Fruit fly (Drosophila melanogaster) whole organism, adult: Measurements from ENCODE around the gene BTBD9.

Source experiments
- CG11617 ChIP-seq: fragments of 200-800 bp; sonication (Bioruptor generic); optimal IDR thresholded peaks from 2 replicates; lab custom pipeline; 2017; ENCODE audit warnings: mild to moderate bottlenecking, missing biosample characterization, missing genetic modification reagents, missing genetic modification characterization
- CG12768 ChIP-seq: fragments of 200-800 bp; sonication (Bioruptor generic); optimal IDR thresholded peaks from 2 replicates; lab custom pipeline; 2017; ENCODE audit warnings: missing biosample characterization, missing genetic modification characterization, mild to moderate bottlenecking, moderate library complexity, missing genetic modification reagents
- CG14711 ChIP-seq: fragments of 200-800 bp; sonication (Bioruptor generic); optimal IDR thresholded peaks from 2 replicates; lab custom pipeline; 2018; ENCODE audit warnings: missing biosample characterization, mild to moderate bottlenecking, missing genetic modification characterization, moderate library complexity
- CG1620 ChIP-seq: fragments of 200-800 bp; sonication (Bioruptor generic); optimal IDR thresholded peaks from 2 replicates; lab custom pipeline; 2016; ENCODE audit warnings: missing biosample characterization, missing genetic modification characterization
- CG33017 ChIP-seq: fragments of 200-800 bp; sonication (Bioruptor generic); optimal IDR thresholded peaks from 2 replicates; lab custom pipeline; 2018; ENCODE audit warnings: missing biosample characterization, mild to moderate bottlenecking, missing genetic modification characterization, moderate library complexity
- CG5204 ChIP-seq: fragments of 200-800 bp; sonication (Bioruptor generic); optimal IDR thresholded peaks from 2 replicates; lab custom pipeline; 2016; ENCODE audit warnings: missing biosample characterization, missing genetic modification characterization
- CG7045 ChIP-seq: fragments of 200-800 bp; sonication (Bioruptor generic); optimal IDR thresholded peaks from 2 replicates; lab custom pipeline; 2017; ENCODE audit warnings: missing biosample characterization, mild to moderate bottlenecking, missing genetic modification characterization
- CG7101 ChIP-seq: fragments of 200-800 bp; sonication (Bioruptor generic); optimal IDR thresholded peaks from 2 replicates; lab custom pipeline; 2018; ENCODE audit warnings: missing biosample characterization, mild to moderate bottlenecking, missing genetic modification characterization, moderate library complexity
- Clk ChIP-seq: fragments of 200-800 bp; sonication (Bioruptor generic); optimal IDR thresholded peaks from 2 replicates; lab custom pipeline; 2017; ENCODE audit warnings: missing biosample characterization, missing genetic modification characterization
- Crg-1 ChIP-seq: fragments of 200-800 bp; sonication (Bioruptor generic); optimal IDR thresholded peaks from 2 replicates; lab custom pipeline; 2016; ENCODE audit warnings: missing biosample characterization, missing genetic modification characterization
- Hr96 ChIP-seq: fragments of 200-800 bp; sonication (Bioruptor generic); optimal IDR thresholded peaks from 2 replicates; lab custom pipeline; 2016; ENCODE audit warnings: missing biosample characterization, missing genetic modification characterization
- Mnt ChIP-seq: fragments of 200-800 bp; sonication (Bioruptor generic); optimal IDR thresholded peaks from 2 replicates; lab custom pipeline; 2016; ENCODE audit warnings: missing biosample characterization, mild to moderate bottlenecking, missing genetic modification characterization
- bab1 ChIP-seq: fragments of 200-800 bp; sonication (Bioruptor generic); optimal IDR thresholded peaks from 3 replicates; lab custom pipeline; 2019; ENCODE audit warnings: missing biosample characterization, mild to moderate bottlenecking, missing genetic modification characterization, moderate library complexity
- cic ChIP-seq: fragments of 200-800 bp; sonication (Bioruptor generic); optimal IDR thresholded peaks from 2 replicates; lab custom pipeline; 2017; ENCODE audit warnings: missing biosample characterization, mild to moderate bottlenecking, missing genetic modification characterization, moderate library complexity
- cnc ChIP-seq, 2 experiments: fragments of >200 bp; optimal IDR thresholded peaks; 2 replicates each; lab custom pipeline; 2017
- kay ChIP-seq: fragments of 200-800 bp; sonication (Bioruptor generic); peaks from one replicate; lab custom pipeline; 2016; ENCODE audit warnings: missing biosample characterization, missing genetic modification characterization, borderline replicate concordance
- ovo ChIP-seq: fragments of 200-800 bp; sonication (Bioruptor generic); optimal IDR thresholded peaks from 2 replicates; lab custom pipeline; 2016; ENCODE audit warnings: missing biosample characterization, missing genetic modification characterization
- pad ChIP-seq: fragments of 200-800 bp; sonication (Bioruptor generic); optimal IDR thresholded peaks from 3 replicates; lab custom pipeline; 2017; ENCODE audit warnings: missing biosample characterization, missing genetic modification characterization, mild to moderate bottlenecking, moderate library complexity, missing genetic modification reagents
- tj ChIP-seq: fragments of 200-800 bp; sonication (Bioruptor generic); optimal IDR thresholded peaks from 3 replicates; lab custom pipeline; 2017; ENCODE audit warnings: missing biosample characterization, mild to moderate bottlenecking, missing genetic modification characterization, moderate library complexity
- toe ChIP-seq: fragments of 200-800 bp; sonication (Bioruptor generic); optimal IDR thresholded peaks from 2 replicates; lab custom pipeline; 2016; ENCODE audit warnings: missing biosample characterization, missing genetic modification characterization

Gene BTBD9

DNA sequence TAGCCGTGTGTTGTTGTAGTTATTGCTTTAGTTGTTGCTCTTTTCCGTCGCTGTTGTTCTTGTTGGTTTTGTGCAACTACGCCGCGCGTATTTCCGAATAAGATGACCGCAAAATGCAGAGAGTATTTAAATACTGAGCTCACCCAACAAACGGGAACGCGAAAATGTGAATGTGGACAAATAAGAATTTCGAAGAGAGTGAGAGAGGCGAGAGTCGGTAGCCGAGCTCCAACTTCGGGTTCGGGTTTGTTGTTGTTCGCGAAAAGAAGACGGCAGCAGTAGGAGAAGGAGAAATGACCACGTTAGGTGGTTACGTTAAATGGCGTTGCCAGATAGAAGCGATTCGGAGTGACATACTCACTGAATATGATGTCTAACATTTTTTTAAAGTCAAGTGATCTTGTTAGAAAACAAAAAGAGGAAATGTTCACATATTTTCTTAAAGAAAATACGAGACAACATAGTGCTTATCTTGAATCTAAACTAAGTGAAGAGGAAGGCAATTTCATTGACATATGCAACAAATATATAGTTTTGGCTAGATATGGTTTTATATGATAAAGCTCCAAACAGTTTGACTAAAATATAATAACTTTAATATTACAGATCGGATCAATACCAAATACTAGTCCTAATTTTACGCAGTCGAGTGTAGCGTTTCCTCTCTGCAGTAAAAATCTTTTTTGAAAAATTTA, 38.5 kb downstream of the BTBD9 start:
- TF ChIP-seq CG12768: no peak
- no peak for TF ChIP-seq CG1620 (GFP tag; lab: Kevin White, UChicago)
- peak; percentile 85 for TF ChIP-seq kay (GFP tag; lab: Kevin White, UChicago)
- TF ChIP-seq cic: peak; percentile 49
- peak; percentile 26 for TF ChIP-seq bab1 (GFP tag; lab: Kevin White, UChicago)
- TF ChIP-seq CG14711: no peak
- TF ChIP-seq pad (GFP tag; lab: Kevin White, UChicago): peak; percentile 100
- no peak for TF ChIP-seq toe (GFP tag; lab: Kevin White, UChicago)
- TF ChIP-seq ovo: peak; percentile 47
- TF ChIP-seq CG11617 (GFP tag; lab: Kevin White, UChicago): no peak
- TF ChIP-seq tj (GFP tag; lab: Kevin White, UChicago): peak; percentile 63
- TF ChIP-seq Crg-1 (GFP tag; lab: Kevin White, UChicago): no peak
- TF ChIP-seq CG7045 (GFP tag; lab: Kevin White, UChicago): no peak
- TF ChIP-seq CG7101 (tag; lab: Kevin White, UChicago): peak; percentile 11
- no peak for TF ChIP-seq CG5204 (GFP tag; lab: Kevin White, UChicago)
- TF ChIP-seq Mnt (GFP tag; lab: Kevin White, UChicago): peak; percentile 46
- TF ChIP-seq cnc (optimal IDR thresholded peaks at IDR 0.05; lab: Kevin White, UChicago): no peak
- TF ChIP-seq CG33017 (tag; lab: Kevin White, UChicago): no peak
- TF ChIP-seq Hr96 (GFP tag; lab: Kevin White, UChicago): no peak
- TF ChIP-seq Clk (GFP tag; lab: Kevin White, UChicago): no peak

DNA sequence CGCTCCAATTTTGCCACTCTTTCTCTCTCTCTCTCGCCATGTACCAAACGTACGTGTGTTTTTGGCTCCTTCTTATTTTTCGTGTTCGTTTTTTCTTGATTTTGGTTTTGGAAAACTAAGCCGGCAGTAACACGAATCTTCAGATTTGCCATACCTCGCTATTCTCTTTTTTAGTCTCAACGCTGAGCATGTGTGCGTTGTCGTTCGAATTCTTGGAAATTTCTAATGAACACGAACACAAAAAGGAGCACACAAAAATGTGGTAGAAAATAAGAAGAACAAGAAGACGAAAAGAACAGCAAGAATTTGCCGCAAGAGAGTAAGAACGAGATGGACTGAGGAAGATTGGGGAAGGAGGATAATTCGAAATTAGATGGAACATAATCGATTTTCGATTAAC, 40.3 kb downstream of the BTBD9 start:
- TF ChIP-seq cic (no peak), kay (GFP tag; lab: Kevin White, UChicago) (no peak), CG14711 (no peak), CG7101 (tag; lab: Kevin White, UChicago) (no peak), Hr96 (GFP tag; lab: Kevin White, UChicago) (no peak), CG7045 (GFP tag; lab: Kevin White, UChicago) (no peak), CG12768 (no peak), Clk (GFP tag; lab: Kevin White, UChicago) (no peak), ovo (no peak), tj (GFP tag; lab: Kevin White, UChicago) (no peak), CG1620 (GFP tag; lab: Kevin White, UChicago) (no peak), CG5204 (GFP tag; lab: Kevin White, UChicago) (no peak), Mnt (GFP tag; lab: Kevin White, UChicago) (no peak), toe (GFP tag; lab: Kevin White, UChicago) (no peak), cnc (optimal IDR thresholded peaks at IDR 0.05; lab: Kevin White, UChicago) (no peak), CG33017 (tag; lab: Kevin White, UChicago) (no peak), bab1 (GFP tag; lab: Kevin White, UChicago) (no peak)

DNA sequence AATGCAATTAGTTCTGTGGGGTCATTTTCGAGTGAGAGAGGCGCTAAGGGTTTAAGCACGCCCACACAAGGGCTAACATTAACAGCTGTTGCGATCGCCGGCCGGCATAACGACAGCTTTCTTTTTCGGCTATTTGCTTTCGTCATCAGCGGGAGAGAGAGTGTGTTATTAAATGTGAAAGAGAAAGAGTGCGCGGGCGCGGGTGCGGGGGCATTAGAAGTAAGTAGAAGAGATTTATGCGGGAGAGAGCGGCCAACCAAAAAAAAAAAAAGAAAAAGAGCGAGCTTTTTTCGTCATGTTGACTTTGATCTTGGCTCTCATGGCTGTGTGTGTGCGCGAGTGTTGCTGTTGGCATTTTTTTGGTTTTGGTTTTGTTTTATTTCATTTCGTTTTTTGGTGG, 45.8 kb downstream of the BTBD9 start:
- TF ChIP-seq Crg-1 (GFP tag; lab: Kevin White, UChicago) (no peak), tj (GFP tag; lab: Kevin White, UChicago) (no peak), pad (GFP tag; lab: Kevin White, UChicago) (no peak), ovo (no peak), cnc (optimal IDR thresholded peaks at IDR 0.05; lab: Kevin White, UChicago) (no peak), CG5204 (GFP tag; lab: Kevin White, UChicago) (no peak), Mnt (GFP tag; lab: Kevin White, UChicago) (no peak), Hr96 (GFP tag; lab: Kevin White, UChicago) (no peak), CG12768 (no peak)

DNA sequence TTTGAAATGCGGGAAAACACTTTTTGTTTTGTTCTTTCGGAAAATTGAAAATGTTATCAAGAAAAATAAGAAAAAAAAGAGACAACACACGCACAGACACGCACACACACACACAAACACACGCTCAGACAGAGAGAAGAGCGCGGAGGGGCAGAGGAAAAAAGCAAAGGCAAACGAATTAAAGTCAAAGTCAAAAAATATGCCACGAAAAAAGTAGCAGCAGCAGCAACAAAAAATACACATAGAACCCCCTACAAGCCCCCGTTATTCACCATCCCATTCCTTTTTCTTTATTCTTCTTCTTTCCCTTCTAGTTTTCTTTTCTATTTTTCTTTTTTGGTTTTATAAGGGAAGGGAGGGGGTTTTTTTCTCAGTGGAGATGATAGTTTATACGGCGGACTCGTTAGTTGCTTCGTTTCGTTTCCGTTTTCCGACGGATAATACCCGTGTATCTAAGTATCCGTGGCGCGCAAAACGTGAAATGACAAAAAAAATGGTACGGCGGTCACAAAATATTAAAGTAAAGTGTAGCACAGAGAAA, 46.6 kb downstream of the BTBD9 start:
- TF ChIP-seq bab1 (GFP tag; lab: Kevin White, UChicago): no peak
- no peak for TF ChIP-seq Mnt (GFP tag; lab: Kevin White, UChicago)
- TF ChIP-seq CG33017 (tag; lab: Kevin White, UChicago): no peak
- no peak for TF ChIP-seq CG12768
- TF ChIP-seq cnc (optimal IDR thresholded peaks at IDR 0.05; lab: Kevin White, UChicago): no peak
- TF ChIP-seq tj (GFP tag; lab: Kevin White, UChicago): no peak
- no peak for TF ChIP-seq cic
- TF ChIP-seq kay (GFP tag; lab: Kevin White, UChicago): no peak
- no peak for TF ChIP-seq CG11617 (GFP tag; lab: Kevin White, UChicago)
- TF ChIP-seq CG5204 (GFP tag; lab: Kevin White, UChicago): no peak
- TF ChIP-seq ovo: no peak
- no peak for TF ChIP-seq pad (GFP tag; lab: Kevin White, UChicago)
- TF ChIP-seq Clk (GFP tag; lab: Kevin White, UChicago): no peak
- no peak for TF ChIP-seq CG14711
- TF ChIP-seq CG7045 (GFP tag; lab: Kevin White, UChicago): no peak
- no peak for TF ChIP-seq Hr96 (GFP tag; lab: Kevin White, UChicago)
- no peak for TF ChIP-seq toe (GFP tag; lab: Kevin White, UChicago)
- no peak for TF ChIP-seq Crg-1 (GFP tag; lab: Kevin White, UChicago)
- TF ChIP-seq CG1620 (GFP tag; lab: Kevin White, UChicago): no peak

DNA sequence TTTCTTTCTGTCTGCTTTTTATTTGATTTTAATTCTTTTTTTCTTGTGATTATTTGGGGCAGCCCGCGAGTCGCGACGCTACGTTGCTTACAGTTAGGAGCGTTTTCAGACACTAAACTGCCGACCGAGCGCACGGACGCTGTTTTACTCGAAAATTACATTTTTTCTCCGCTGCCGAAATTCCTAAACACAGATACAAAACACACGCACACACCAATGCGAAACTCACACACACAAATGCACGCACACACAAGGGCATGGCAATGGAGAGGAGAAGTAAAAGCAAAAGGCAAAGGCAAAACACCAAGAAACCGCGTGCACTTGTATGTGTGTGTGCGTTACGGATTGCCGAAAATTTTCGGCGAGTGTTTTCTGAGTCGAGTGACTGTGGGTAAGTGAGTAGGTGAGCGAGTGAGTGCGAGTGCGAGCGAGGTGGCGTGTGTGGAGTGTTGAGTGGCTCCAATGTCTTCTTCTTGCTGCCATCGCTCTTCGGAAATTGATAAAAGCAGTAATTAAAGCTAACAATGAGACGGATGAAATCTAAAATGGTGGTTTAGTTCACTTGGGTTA, 47.3 kb downstream of the BTBD9 start:
- peak; percentile 57 for TF ChIP-seq tj (GFP tag; lab: Kevin White, UChicago)
- no peak for TF ChIP-seq toe (GFP tag; lab: Kevin White, UChicago)
- TF ChIP-seq pad (GFP tag; lab: Kevin White, UChicago): peak; percentile 95
